Fruit fly (Drosophila melanogaster) S2 (cell line): Measurements from ENCODE around the gene ush.
A peak's percentile ranks its signal among the peaks of the same experiment; 100 is the strongest.

ENCODE experiments used
- CG8478 ChIP-seq: fragments of >200 bp; optimal IDR thresholded peaks from 2 replicates; lab custom pipeline; 2018
- CTCF ChIP-seq, 2 experiments: fragments of >200 bp; optimal IDR thresholded peaks; 2 replicates each; lab custom pipeline; 2018

- no peak for TF ChIP-seq CG8478
- peak; percentile 47 to 59 for TF ChIP-seq CTCF (optimal IDR thresholded peaks at IDR 0.05; lab: Kevin White, UChicago)
These were observed 100.7 kb downstream of the ush start, which contains the start of gene Ptth for dm6 chr2L:576559-577184.
